Fruit fly (Drosophila melanogaster) whole organism, prepupa: ENCODE measurements around the gene CG6696.

Experiments used
- CG10631 ChIP-seq: fragments of 200-800 bp; sonication (Bioruptor generic); optimal IDR thresholded peaks from 2 replicates; lab custom pipeline; 2016; ENCODE audit warnings: missing biosample characterization, missing genetic modification characterization
- CG10669 ChIP-seq: fragments of 200-800 bp; sonication (Bioruptor generic); optimal IDR thresholded peaks from 3 replicates; lab custom pipeline; 2018; ENCODE audit warnings: missing biosample characterization, mild to moderate bottlenecking, missing genetic modification characterization, moderate library complexity
- CG11762 ChIP-seq: fragments of 200-800 bp; sonication (Bioruptor generic); optimal IDR thresholded peaks from 3 replicates; lab custom pipeline; 2016; ENCODE audit warnings: missing biosample characterization, missing genetic modification characterization; ENCODE audit not compliant: insufficient read depth
- CG11902 ChIP-seq: fragments of 200-800 bp; sonication (Bioruptor generic); optimal IDR thresholded peaks from 3 replicates; lab custom pipeline; 2016; ENCODE audit warnings: missing biosample characterization, missing genetic modification characterization
- CG15336 ChIP-seq: fragments of 200-800 bp; sonication (Bioruptor generic); IDR thresholded peaks from 2 replicates; pipeline ENCODE4 v1.3.6; 2022; ENCODE audit warnings: missing biosample characterization, missing genetic modification characterization
- CG16779 ChIP-seq: fragments of 200-800 bp; sonication (Bioruptor generic); optimal IDR thresholded peaks from 3 replicates; lab custom pipeline; 2017; ENCODE audit warnings: missing biosample characterization, mild to moderate bottlenecking, missing genetic modification characterization
- CG3032 ChIP-seq: fragments of 200-800 bp; optimal IDR thresholded peaks from 2 replicates; lab custom pipeline; 2019; ENCODE audit warnings: missing biosample characterization, mild to moderate bottlenecking, missing genetic modification characterization, moderate library complexity
- CG31627 ChIP-seq: fragments of 200-800 bp; sonication (Bioruptor generic); optimal IDR thresholded peaks from 3 replicates; lab custom pipeline; 2016; ENCODE audit warnings: missing biosample characterization, missing genetic modification characterization
- CG32006 ChIP-seq: fragments of 200-800 bp; sonication (Bioruptor generic); optimal IDR thresholded peaks from 3 replicates; lab custom pipeline; 2017; ENCODE audit warnings: missing biosample characterization, mild to moderate bottlenecking, missing genetic modification characterization
- CG4318 ChIP-seq: fragments of 200-800 bp; sonication (Bioruptor generic); optimal IDR thresholded peaks from 3 replicates; lab custom pipeline; 2017; ENCODE audit warnings: missing biosample characterization, mild to moderate bottlenecking, missing genetic modification characterization
- CG6163 ChIP-seq: fragments of 200-800 bp; sonication (Bioruptor generic); IDR thresholded peaks from 3 replicates; pipeline ENCODE4 v1.3.6; 2022; ENCODE audit warnings: missing biosample characterization, missing genetic modification characterization
- CG6792 ChIP-seq: fragments of 200-800 bp; sonication (Bioruptor generic); optimal IDR thresholded peaks from 3 replicates; lab custom pipeline; 2016; ENCODE audit warnings: missing biosample characterization, missing genetic modification characterization
- CG6808 ChIP-seq: fragments of 200-800 bp; sonication (Bioruptor generic); optimal IDR thresholded peaks from 3 replicates; lab custom pipeline; 2017; ENCODE audit warnings: missing biosample characterization, missing genetic modification characterization, mild to moderate bottlenecking, moderate library complexity, missing genetic modification reagents
- CG6854 ChIP-seq: fragments of 200-800 bp; sonication (Bioruptor generic); optimal IDR thresholded peaks from 2 replicates; lab custom pipeline; 2017; ENCODE audit warnings: missing biosample characterization, mild to moderate bottlenecking, missing genetic modification characterization
- CG7368 ChIP-seq: fragments of 200-800 bp; sonication (Bioruptor generic); optimal IDR thresholded peaks from 3 replicates; lab custom pipeline; 2016; ENCODE audit warnings: missing biosample characterization, missing genetic modification characterization
- CG8119 ChIP-seq: fragments of 200-800 bp; sonication (Bioruptor generic); IDR thresholded peaks from 3 replicates; pipeline ENCODE4 v1.3.6; 2022; ENCODE audit warnings: missing biosample characterization, missing genetic modification characterization
- CG9139 ChIP-seq: fragments of 200-800 bp; sonication (Bioruptor generic); optimal IDR thresholded peaks from 3 replicates; lab custom pipeline; 2017; ENCODE audit warnings: missing biosample characterization, mild to moderate bottlenecking, missing genetic modification characterization
- Eip75B ChIP-seq: fragments of 200-800 bp; sonication (Bioruptor generic); optimal IDR thresholded peaks from 3 replicates; lab custom pipeline; 2016; ENCODE audit warnings: missing biosample characterization, missing genetic modification characterization
- Eip78C ChIP-seq: fragments of 200-800 bp; sonication (Bioruptor generic); peaks from one replicate; lab custom pipeline; 2016; ENCODE audit warnings: missing biosample characterization, missing genetic modification characterization
- Eip93F ChIP-seq: fragments of 200-800 bp; sonication (Bioruptor generic); optimal IDR thresholded peaks from 2 replicates; lab custom pipeline; 2016; ENCODE audit warnings: missing biosample characterization, mild to moderate bottlenecking, missing genetic modification characterization
- Ets21C ChIP-seq: fragments of 200-800 bp; sonication (Bioruptor generic); optimal IDR thresholded peaks from 3 replicates; lab custom pipeline; 2016; ENCODE audit warnings: missing biosample characterization, missing genetic modification characterization
- Hr38 ChIP-seq: sonication (Bioruptor generic); optimal IDR thresholded peaks from 2 replicates; lab custom pipeline; 2016; ENCODE audit warnings: missing biosample characterization, missing genetic modification characterization
- Hr4 ChIP-seq: fragments of 200-800 bp; sonication (Bioruptor generic); optimal IDR thresholded peaks from 3 replicates; lab custom pipeline; 2016; ENCODE audit warnings: missing biosample characterization, missing genetic modification characterization
- Met ChIP-seq: fragments of 200-800 bp; sonication (Bioruptor generic); optimal IDR thresholded peaks from 3 replicates; lab custom pipeline; 2016; ENCODE audit warnings: missing biosample characterization, missing genetic modification characterization
- Sox102F ChIP-seq: fragments of 200-800 bp; sonication (Bioruptor generic); optimal IDR thresholded peaks from 2 replicates; lab custom pipeline; 2016; ENCODE audit warnings: missing biosample characterization, mild to moderate bottlenecking, missing genetic modification characterization
- Sox14 ChIP-seq: fragments of 200-800 bp; sonication (Bioruptor generic); optimal IDR thresholded peaks from 3 replicates; lab custom pipeline; 2016; ENCODE audit warnings: missing biosample characterization, missing genetic modification characterization
- achi ChIP-seq: fragments of 200-800 bp; sonication (Bioruptor generic); optimal IDR thresholded peaks from 3 replicates; lab custom pipeline; 2016; ENCODE audit warnings: missing biosample characterization, missing genetic modification characterization
- acj6 ChIP-seq: fragments of 200-800 bp; sonication (Bioruptor generic); optimal IDR thresholded peaks from 3 replicates; lab custom pipeline; 2016; ENCODE audit warnings: missing biosample characterization, missing genetic modification characterization
- dsx ChIP-seq: fragments of 200-800 bp; optimal IDR thresholded peaks from 3 replicates; lab custom pipeline; 2019; ENCODE audit warnings: missing biosample characterization, mild to moderate bottlenecking, missing genetic modification characterization, moderate library complexity; ENCODE audit not compliant: poor library complexity, severe bottlenecking
- eg ChIP-seq: fragments of 200-800 bp; sonication (Bioruptor generic); IDR thresholded peaks from 3 replicates; pipeline ENCODE4 v1.3.6; 2022; ENCODE audit warnings: missing biosample characterization, missing genetic modification characterization
- esn ChIP-seq: fragments of 200-800 bp; sonication (Bioruptor generic); optimal IDR thresholded peaks from 2 replicates; lab custom pipeline; 2016; ENCODE audit warnings: missing biosample characterization, mild to moderate bottlenecking, missing genetic modification characterization, moderate library complexity
- fd59A ChIP-seq: fragments of 200-800 bp; sonication (Bioruptor generic); optimal IDR thresholded peaks from 2 replicates; lab custom pipeline; 2017; ENCODE audit warnings: missing biosample characterization, mild to moderate bottlenecking, missing genetic modification characterization, missing genetic modification reagents
- fd85E ChIP-seq: fragments of 200-800 bp; sonication (Bioruptor generic); optimal IDR thresholded peaks from 3 replicates; lab custom pipeline; 2016; ENCODE audit warnings: missing biosample characterization, missing genetic modification characterization
- lz ChIP-seq: fragments of 200-800 bp; sonication (Bioruptor generic); optimal IDR thresholded peaks from 3 replicates; lab custom pipeline; 2016; ENCODE audit warnings: missing biosample characterization, missing genetic modification characterization
- salr ChIP-seq, 2 experiments: fragments of 200-800 bp; sonication (Bioruptor generic); optimal IDR thresholded peaks; 3 replicates each; lab custom pipeline; 2016 to 2018; ENCODE audit warnings: missing biosample characterization in 2 of 2, missing genetic modification characterization in 2 of 2, mild to moderate bottlenecking in 1 of 2
- ss ChIP-seq, 2 experiments: fragments of 200-800 bp; sonication (Bioruptor generic); optimal IDR thresholded peaks; 2 replicates in 1 of 2; 3 replicates in 1 of 2; lab custom pipeline; 2017 to 2018; ENCODE audit warnings: mild to moderate bottlenecking in 2 of 2, missing biosample characterization in 2 of 2, missing genetic modification characterization in 2 of 2, moderate library complexity in 1 of 2
- topi ChIP-seq: fragments of 200-800 bp; sonication (Bioruptor generic); optimal IDR thresholded peaks from 3 replicates; lab custom pipeline; 2016; ENCODE audit warnings: missing biosample characterization, missing genetic modification characterization
- vri ChIP-seq: fragments of 200-800 bp; sonication (Bioruptor generic); optimal IDR thresholded peaks from 3 replicates; lab custom pipeline; 2016; ENCODE audit warnings: missing biosample characterization, mild to moderate bottlenecking, missing genetic modification characterization

The CG6696 gene

DNA sequence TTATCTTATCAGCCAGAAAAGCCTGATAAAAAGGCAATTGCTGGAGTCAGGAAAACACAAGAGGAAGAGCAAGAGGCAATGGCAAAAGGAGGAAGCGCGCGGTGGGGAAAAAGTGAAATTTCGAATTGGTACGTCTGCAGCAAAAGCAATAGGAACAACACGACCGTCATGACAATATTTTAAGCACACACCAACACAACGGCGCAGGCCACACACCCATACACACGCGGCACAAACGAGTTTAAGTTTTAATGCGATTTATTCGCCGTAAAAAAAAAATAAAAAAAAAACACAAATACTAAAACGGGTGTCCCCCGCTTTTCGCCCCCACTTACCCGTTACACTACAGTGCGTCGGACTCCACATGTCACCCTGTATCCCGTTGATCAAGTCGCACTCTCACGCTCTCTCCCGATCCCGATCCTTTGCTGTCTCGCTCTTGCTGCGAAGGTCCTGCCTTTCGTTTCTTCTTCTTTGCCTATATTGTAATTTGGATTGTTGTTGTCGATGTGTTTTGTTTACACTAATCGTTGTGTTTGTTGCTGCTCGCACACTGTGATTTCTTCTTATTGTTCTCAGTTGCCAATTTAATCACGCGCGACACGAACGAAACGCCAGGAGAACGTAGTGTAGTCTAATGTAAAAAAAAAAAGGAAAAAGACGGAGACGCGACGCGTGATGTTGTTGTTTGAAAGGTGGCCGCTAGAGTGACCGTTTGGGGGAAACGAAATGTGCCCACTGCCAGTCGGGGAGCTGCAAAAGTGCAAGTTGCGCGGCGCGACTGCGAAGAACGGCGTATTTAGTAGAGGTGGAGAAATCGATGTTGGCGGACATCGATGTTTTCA, 14.9 kb downstream of the CG6696 start, which contains the start of gene Rip11 (continued):
- TF ChIP-seq CG7368 (GFP tag; lab: Kevin White, UChicago) (peak; percentile 68), CG6163 (GFP tag; lab: Robert Waterston, UW) (peak; percentile 89), CG8119 (GFP tag; lab: Robert Waterston, UW) (peak; percentile 82), topi (GFP tag; lab: Kevin White, UChicago) (peak; percentile 73), ss (GFP tag; optimal IDR thresholded peaks at IDR 0.05; lab: Kevin White, UChicago) (peak; percentile 91 to 92), CG9139 (GFP tag; lab: Kevin White, UChicago) (peak; percentile 80), fd85E (GFP tag; lab: Kevin White, UChicago) (peak; percentile 59), CG6808 (GFP tag; lab: Kevin White, UChicago) (peak; percentile 82), CG11762 (GFP tag; lab: Kevin White, UChicago) (peak; percentile 63), Ets21C (GFP tag; lab: Kevin White, UChicago) (peak; percentile 42), CG31627 (GFP tag; lab: Kevin White, UChicago) (peak; percentile 50), CG10669 (GFP tag; lab: Kevin White, UChicago) (peak; percentile 61), vri (GFP tag; lab: Kevin White, UChicago) (peak; percentile 61), CG10631 (GFP tag; lab: Kevin White, UChicago) (no peak), lz (GFP tag; lab: Kevin White, UChicago) (peak; percentile 68), eg (GFP tag; lab: Robert Waterston, UW) (peak; percentile 93), CG4318 (GFP tag; lab: Kevin White, UChicago) (no peak), CG6792 (GFP tag; lab: Kevin White, UChicago) (peak; percentile 76), acj6 (GFP tag; lab: Kevin White, UChicago) (peak; percentile 59), CG3032 (tag; lab: Kevin White, UChicago) (peak; percentile 49), Sox102F (GFP tag; lab: Kevin White, UChicago) (peak; percentile 69), dsx (GFP tag; lab: Kevin White, UChicago) (peak; percentile 63), CG6854 (GFP tag; lab: Kevin White, UChicago) (peak; percentile 82), CG16779 (tag; lab: Kevin White, UChicago) (peak; percentile 76), Eip93F (GFP tag; lab: Kevin White, UChicago) (peak; percentile 37), Met (GFP tag; lab: Kevin White, UChicago) (peak; percentile 78), Sox14 (GFP tag; lab: Kevin White, UChicago) (peak; percentile 56), Eip78C (GFP tag; lab: Kevin White, UChicago) (peak; percentile 93), esn (GFP tag; lab: Kevin White, UChicago) (peak; percentile 79), fd59A (GFP tag; lab: Kevin White, UChicago) (peak; percentile 53), CG32006 (GFP tag; lab: Kevin White, UChicago) (peak; percentile 66), achi (GFP tag; lab: Kevin White, UChicago) (peak; percentile 71), CG15336 (GFP tag; lab: Robert Waterston, UW) (peak; percentile 78), Eip75B (GFP tag; lab: Kevin White, UChicago) (peak; percentile 86), CG11902 (GFP tag; lab: Kevin White, UChicago) (no peak), Hr4 (GFP tag; lab: Kevin White, UChicago) (no peak), Hr38 (GFP tag; lab: Kevin White, UChicago) (peak; percentile 13), salr (GFP tag; optimal IDR thresholded peaks at IDR 0.05; lab: Kevin White, UChicago) (peak in 1 of 2 experiments; percentile 32)
